Worm (Caenorhabditis elegans) whole organism, L1 larva: ENCODE results near the gene dpm-3.

Experiments
- aha-1 ChIP-seq: fragments of 150-350 bp; optimal IDR thresholded peaks from 2 replicates; lab custom pipeline; 2014; ENCODE audit warnings: missing biosample characterization, missing genetic modification characterization
- fkh-8 ChIP-seq: sonication (generic microtip); optimal IDR thresholded peaks from 2 replicates; lab custom pipeline; 2016; ENCODE audit warnings: mild to moderate bottlenecking, missing genetic modification characterization, missing compliant biosample characterization
- fos-1 ChIP-seq: fragments of 150-350 bp; optimal IDR thresholded peaks from 2 replicates; lab custom pipeline; 2014; ENCODE audit warnings: missing biosample characterization, missing genetic modification characterization
- jun-1 ChIP-seq: fragments of 150-350 bp; optimal IDR thresholded peaks from 2 replicates; lab custom pipeline; 2014; ENCODE audit warnings: missing biosample characterization, missing genetic modification reagents, missing genetic modification characterization
- lin-39 ChIP-seq: fragments of 150-350 bp; optimal IDR thresholded peaks from 2 replicates; lab custom pipeline; 2014; ENCODE audit warnings: missing biosample characterization, missing genetic modification reagents, missing genetic modification characterization
- nhr-12 ChIP-seq: sonication (generic microtip); optimal IDR thresholded peaks from 2 replicates; lab custom pipeline; 2017; ENCODE audit warnings: missing biosample characterization, missing genetic modification characterization
- nhr-237 ChIP-seq: fragments of 150-350 bp; optimal IDR thresholded peaks from 2 replicates; lab custom pipeline; 2014; ENCODE audit warnings: missing biosample characterization, missing genetic modification characterization
- pag-3 ChIP-seq: sonication (generic microtip); optimal IDR thresholded peaks from 2 replicates; lab custom pipeline; 2017; ENCODE audit warnings: missing genetic modification characterization, mild to moderate bottlenecking, missing compliant biosample characterization, antibody characterized with exemption, borderline replicate concordance; ENCODE audit not compliant: insufficient read depth
- zip-4 ChIP-seq: fragments of 200-800 bp; sonication (Bioruptor generic); optimal IDR thresholded peaks from 2 replicates; lab custom pipeline; 2018; ENCODE audit warnings: mild to moderate bottlenecking, missing genetic modification characterization, moderate library complexity, missing compliant biosample characterization
- ztf-4 ChIP-seq: fragments of 150-350 bp; optimal IDR thresholded peaks from 2 replicates; lab custom pipeline; 2014; ENCODE audit warnings: missing biosample characterization, missing genetic modification characterization

ce11 chrIV:12414601-12415000 is 23.2 kb downstream of the dpm-3 start:
- TF ChIP-seq fkh-8 (tag; lab: Kevin White, UChicago) (no peak), zip-4 (GFP tag; lab: Kevin White, UChicago) (no peak), pag-3 (no peak), lin-39 (tag; lab: Kevin White, UChicago) (no peak), ztf-4 (tag; lab: Kevin White, UChicago) (no peak), nhr-12 (tag; lab: Kevin White, UChicago) (no peak), aha-1 (tag; lab: Kevin White, UChicago) (no peak), nhr-237 (tag; lab: Kevin White, UChicago) (no peak), jun-1 (tag; lab: Kevin White, UChicago) (no peak), fos-1 (tag; lab: Kevin White, UChicago) (no peak)
